Worm (Caenorhabditis elegans) whole organism, L4/young adult: ENCODE results near the gene ptr-1.

Source experiments
- W03F9.2 ChIP-seq: fragments of 150-350 bp; optimal IDR thresholded peaks from 2 replicates; lab custom pipeline; 2014; ENCODE audit warnings: missing biosample characterization, missing genetic modification characterization
- dao-5 ChIP-seq: sonication (generic microtip); optimal IDR thresholded peaks from 2 replicates; lab custom pipeline; 2016; ENCODE audit warnings: missing genotype, missing genetic modification characterization, moderate library complexity, missing compliant biosample characterization
- him-1 ChIP-seq: sonication (generic microtip); optimal IDR thresholded peaks from 2 replicates; lab custom pipeline; 2016; ENCODE audit warnings: missing genotype, missing genetic modification reagents, missing genetic modification characterization, missing compliant biosample characterization

Gene ptr-1

ce11 chrV:9133950-9134349 lies 47.6 kb downstream of the ptr-1 start, which contains the start of gene B0222.1:
Gene B0222.1 (plus strand): TSS chrV:9134255.
- TF ChIP-seq W03F9.2 (tag; lab: Kevin White, UChicago) (no peak), dao-5 (tag; lab: Kevin White, UChicago) (no peak), him-1 (no peak)

- TF ChIP-seq W03F9.2 (tag; lab: Kevin White, UChicago) (no peak), dao-5 (tag; lab: Kevin White, UChicago) (no peak), him-1 (no peak)
Observed at ce11 chrV:9132043-9132442, 49.5 kb downstream of the ptr-1 start, which contains the start of gene F21C10.1. Gene F21C10.1 (plus strand): TSS chrV:9132343.

- no peak for TF ChIP-seq him-1
Observed at ce11 chrV:9130766-9131165, 50.8 kb downstream of the ptr-1 start, which contains the start of gene F21C10.19. Gene F21C10.19 (plus strand): TSS chrV:9131066.

DNA sequence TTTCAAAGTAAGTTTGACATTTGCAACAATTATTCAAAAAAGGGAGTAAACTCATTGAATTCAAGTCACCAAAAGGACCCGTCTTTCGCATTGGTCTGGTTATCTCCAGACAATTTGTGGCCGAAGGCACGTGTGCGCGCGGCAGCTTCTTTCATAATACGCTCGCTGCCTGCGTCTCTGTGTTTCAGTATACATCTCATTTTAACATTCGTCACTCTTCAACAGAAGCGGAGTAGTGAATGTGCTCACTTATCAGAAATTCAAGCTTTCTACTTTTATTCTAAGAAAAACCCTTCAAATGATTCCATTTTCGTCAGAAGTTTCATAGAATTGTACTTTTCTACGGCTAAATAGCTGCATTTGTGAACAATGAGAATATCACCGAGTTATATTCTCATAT lies 53.0 kb downstream of the ptr-1 start:
- TF ChIP-seq him-1 (peak; percentile 36), W03F9.2 (tag; lab: Kevin White, UChicago) (no peak), dao-5 (tag; lab: Kevin White, UChicago) (no peak)
